Fruit fly (Drosophila melanogaster) whole organism, adult: ENCODE data around the gene GstT3.
A peak's percentile ranks its signal among the peaks of the same experiment; 100 is the strongest.

Experiments used
- CG5204 ChIP-seq: fragments of 200-800 bp; sonication (Bioruptor generic); optimal IDR thresholded peaks from 2 replicates; lab custom pipeline; 2016; ENCODE audit warnings: missing biosample characterization, missing genetic modification characterization
- CG7101 ChIP-seq: fragments of 200-800 bp; sonication (Bioruptor generic); optimal IDR thresholded peaks from 2 replicates; lab custom pipeline; 2018; ENCODE audit warnings: missing biosample characterization, mild to moderate bottlenecking, missing genetic modification characterization, moderate library complexity
- Clk ChIP-seq: fragments of 200-800 bp; sonication (Bioruptor generic); optimal IDR thresholded peaks from 2 replicates; lab custom pipeline; 2017; ENCODE audit warnings: missing biosample characterization, missing genetic modification characterization
- Crg-1 ChIP-seq: fragments of 200-800 bp; sonication (Bioruptor generic); optimal IDR thresholded peaks from 2 replicates; lab custom pipeline; 2016; ENCODE audit warnings: missing biosample characterization, missing genetic modification characterization
- Mnt ChIP-seq: fragments of 200-800 bp; sonication (Bioruptor generic); optimal IDR thresholded peaks from 2 replicates; lab custom pipeline; 2016; ENCODE audit warnings: missing biosample characterization, mild to moderate bottlenecking, missing genetic modification characterization
- kay ChIP-seq: fragments of 200-800 bp; sonication (Bioruptor generic); peaks from one replicate; lab custom pipeline; 2016; ENCODE audit warnings: missing biosample characterization, missing genetic modification characterization, borderline replicate concordance
- pad ChIP-seq: fragments of 200-800 bp; sonication (Bioruptor generic); optimal IDR thresholded peaks from 3 replicates; lab custom pipeline; 2017; ENCODE audit warnings: missing biosample characterization, missing genetic modification characterization, mild to moderate bottlenecking, moderate library complexity, missing genetic modification reagents
- tj ChIP-seq: fragments of 200-800 bp; sonication (Bioruptor generic); optimal IDR thresholded peaks from 3 replicates; lab custom pipeline; 2017; ENCODE audit warnings: missing biosample characterization, mild to moderate bottlenecking, missing genetic modification characterization, moderate library complexity

dm6 chrX:20468192-20468591 is 937 bp downstream of the GstT3 start:
- TF ChIP-seq CG7101 (peak; percentile 30), Clk (GFP tag; lab: Kevin White, UChicago) (no peak), tj (peak; percentile 54), pad (GFP tag; lab: Kevin White, UChicago) (peak; percentile 75), Mnt (GFP tag; lab: Kevin White, UChicago) (peak; percentile 61), CG5204 (no peak), Crg-1 (GFP tag; lab: Kevin White, UChicago) (no peak), kay (GFP tag; lab: Kevin White, UChicago) (no peak)
